Fruit fly (Drosophila melanogaster): ENCODE data around the gene CG31446.

DNA sequence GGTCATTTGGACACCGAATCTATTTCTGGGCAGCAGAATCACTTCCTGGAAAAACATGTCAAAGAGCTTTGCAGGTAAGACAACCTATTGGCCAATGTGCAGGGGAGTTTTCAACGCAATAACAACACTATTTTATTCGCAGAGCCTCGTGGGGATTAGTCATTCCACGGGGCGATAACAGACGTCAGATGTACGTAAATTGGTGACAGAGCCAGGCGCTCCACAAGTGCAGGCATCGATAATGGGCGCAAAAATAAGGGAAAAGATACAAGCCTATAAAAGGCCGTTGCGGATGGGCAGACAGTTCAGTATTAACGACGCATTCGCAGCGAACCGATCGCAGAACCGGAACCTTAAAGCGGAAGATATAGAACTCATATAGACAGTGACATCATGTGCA is 2.1 kb downstream of the CG31446 start, which contains the start of gene CG5399:
- TF ChIP-seq CG8478 (optimal IDR thresholded peaks at IDR 0.05): no peak
- TF ChIP-seq CTCF (optimal IDR thresholded peaks at IDR 0.05): no peak
